Fruit fly (Drosophila melanogaster) whole organism, embryonic: ENCODE data around the gene CG7408.

Source experiments
- CG11695 ChIP-seq: fragments of 200-800 bp; sonication (Bioruptor generic); IDR thresholded peaks from 3 replicates; pipeline ENCODE4 v1.3.6; 2022; ENCODE audit warnings: missing biosample characterization, missing genetic modification characterization
- CG1792 ChIP-seq: fragments of 200-800 bp; sonication (Bioruptor generic); optimal IDR thresholded peaks from 2 replicates; lab custom pipeline; 2016; ENCODE audit warnings: missing biosample characterization, missing genetic modification characterization
- her ChIP-seq: fragments of 200-800 bp; sonication (Bioruptor generic); optimal IDR thresholded peaks from 2 replicates; lab custom pipeline; 2016; ENCODE audit warnings: missing biosample characterization, missing genetic modification characterization

- no peak for TF ChIP-seq CG1792 (GFP tag; lab: Kevin White, UChicago)
- TF ChIP-seq CG11695 (GFP tag; lab: Robert Waterston, UW), result no peak
- no peak for TF ChIP-seq her
These were observed 53.0 kb downstream of the CG7408 start for dm6 chr3L:17931887-17932286.
